Fruit fly (Drosophila melanogaster): ENCODE measurements around the gene CG13843.

CG13843 gene

dm6 chr3R:22594257-22594656 is 15.0 kb upstream of the CG13843 start:
- no peak for TF ChIP-seq ey (GFP tag; optimal IDR thresholded peaks at IDR 0.05)
- TF ChIP-seq psq (GFP tag; optimal IDR thresholded peaks at IDR 0.05): no peak
- no peak for TF ChIP-seq tai (GFP tag; optimal IDR thresholded peaks at IDR 0.05)
- no peak for TF ChIP-seq OdsH (GFP tag; optimal IDR thresholded peaks at IDR 0.05)
- TF ChIP-seq N (GFP tag; optimal IDR thresholded peaks at IDR 0.05): no peak
- TF ChIP-seq CG9705 (GFP tag; optimal IDR thresholded peaks at IDR 0.05): no peak
- no peak for TF ChIP-seq brk (GFP tag; optimal IDR thresholded peaks at IDR 0.05)
- TF ChIP-seq HLH106 (tag; optimal IDR thresholded peaks at IDR 0.05): no peak
- no peak for TF ChIP-seq Sp1 (GFP tag; optimal IDR thresholded peaks at IDR 0.05)
- TF ChIP-seq lola (GFP tag; optimal IDR thresholded peaks at IDR 0.05): no peak
- TF ChIP-seq CG32264 (GFP tag; optimal IDR thresholded peaks at IDR 0.05): no peak
- TF ChIP-seq Myc (optimal IDR thresholded peaks at IDR 0.05): no peak
- TF ChIP-seq Dfd (GFP tag; optimal IDR thresholded peaks at IDR 0.05): no peak
- no peak for TF ChIP-seq Hr83 (GFP tag; optimal IDR thresholded peaks at IDR 0.05; ENCODE audit: poor library complexity, severe bottlenecking)
- no peak for TF ChIP-seq Jra (GFP tag; optimal IDR thresholded peaks at IDR 0.05)
- TF ChIP-seq br (GFP tag; optimal IDR thresholded peaks at IDR 0.05): no peak
- TF ChIP-seq Hnf4 (GFP tag; optimal IDR thresholded peaks at IDR 0.05): no peak

dm6 chr3R:22595293-22595868 is 13.9 kb upstream of the CG13843 start:
- TF ChIP-seq CG9705 (GFP tag; optimal IDR thresholded peaks at IDR 0.05) (no peak), CG32264 (GFP tag; optimal IDR thresholded peaks at IDR 0.05) (no peak), dl (GFP tag; optimal IDR thresholded peaks at IDR 0.05; ENCODE audit: insufficient read depth in 1 of 2, partially characterized antibody in 2 of 2) (no peak), GATAd (GFP tag; optimal IDR thresholded peaks at IDR 0.05) (no peak), sv (GFP tag; optimal IDR thresholded peaks at IDR 0.05) (no peak), pan (optimal IDR thresholded peaks at IDR 0.05) (no peak), rgr (GFP tag; optimal IDR thresholded peaks at IDR 0.05) (no peak), br (GFP tag; optimal IDR thresholded peaks at IDR 0.05) (no peak), N (GFP tag; optimal IDR thresholded peaks at IDR 0.05) (no peak), tai (GFP tag; optimal IDR thresholded peaks at IDR 0.05) (no peak), Jra (GFP tag; optimal IDR thresholded peaks at IDR 0.05) (no peak), psq (GFP tag; optimal IDR thresholded peaks at IDR 0.05) (no peak), Abd-B (GFP tag; optimal IDR thresholded peaks at IDR 0.05) (no peak), Rel (GFP tag; optimal IDR thresholded peaks at IDR 0.05) (no peak), Rel (tag; optimal IDR thresholded peaks at IDR 0.05) (no peak), Mio (GFP tag; optimal IDR thresholded peaks at IDR 0.05) (no peak), Sp1 (GFP tag; optimal IDR thresholded peaks at IDR 0.05) (no peak), h (GFP tag; optimal IDR thresholded peaks at IDR 0.05) (no peak), foxo (GFP tag; optimal IDR thresholded peaks at IDR 0.05) (no peak), OdsH (GFP tag; optimal IDR thresholded peaks at IDR 0.05) (no peak), fru (GFP tag; optimal IDR thresholded peaks at IDR 0.05) (no peak)

- peak; percentile 54 for TF ChIP-seq Dfd (GFP tag; optimal IDR thresholded peaks at IDR 0.05)
- TF ChIP-seq dsf (GFP tag; optimal IDR thresholded peaks at IDR 0.05; ENCODE audit: borderline replicate concordance): no peak
Observed at dm6 chr3R:22596450-22596849, 12.8 kb upstream of the CG13843 start.

dm6 chr3R:22597344-22597954 is 11.8 kb upstream of the CG13843 start:
- no peak for TF ChIP-seq Jra (GFP tag; optimal IDR thresholded peaks at IDR 0.05)
- no peak for TF ChIP-seq jim (GFP tag; optimal IDR thresholded peaks at IDR 0.05)
- peak; percentile 53 for TF ChIP-seq HLH106 (tag; optimal IDR thresholded peaks at IDR 0.05)

- TF ChIP-seq OdsH (GFP tag; optimal IDR thresholded peaks at IDR 0.05) (no peak), Rel (GFP tag; optimal IDR thresholded peaks at IDR 0.05) (no peak), Rel (tag; optimal IDR thresholded peaks at IDR 0.05) (no peak), pan (optimal IDR thresholded peaks at IDR 0.05) (no peak), Dfd (GFP tag; optimal IDR thresholded peaks at IDR 0.05) (no peak), dsf (GFP tag; optimal IDR thresholded peaks at IDR 0.05; ENCODE audit: borderline replicate concordance) (no peak), N (GFP tag; optimal IDR thresholded peaks at IDR 0.05) (no peak)
Observed at dm6 chr3R:22598759-22599158, 10.5 kb upstream of the CG13843 start.

Data from whole organism, wandering third instar larva.